Fruit fly (Drosophila melanogaster) Kc167 (cell line): Measurements from ENCODE around the gene CG42259.

Source experiments
- Myc ChIP-seq: fragments of >200 bp; optimal IDR thresholded peaks from 2 replicates; lab custom pipeline; 2017; ENCODE audit warnings: missing external identifiers
- insv ChIP-seq: fragments of >200 bp; optimal IDR thresholded peaks from 3 replicates; lab custom pipeline; 2018; ENCODE audit warnings: missing external identifiers
- psq ChIP-seq: fragments of >200 bp; optimal IDR thresholded peaks from 2 replicates; lab custom pipeline; 2017; ENCODE audit warnings: missing external identifiers
- ttk ChIP-seq: sonication (Bioruptor generic); optimal IDR thresholded peaks from 2 replicates; lab custom pipeline; 2017; ENCODE audit warnings: missing external identifiers

DNA sequence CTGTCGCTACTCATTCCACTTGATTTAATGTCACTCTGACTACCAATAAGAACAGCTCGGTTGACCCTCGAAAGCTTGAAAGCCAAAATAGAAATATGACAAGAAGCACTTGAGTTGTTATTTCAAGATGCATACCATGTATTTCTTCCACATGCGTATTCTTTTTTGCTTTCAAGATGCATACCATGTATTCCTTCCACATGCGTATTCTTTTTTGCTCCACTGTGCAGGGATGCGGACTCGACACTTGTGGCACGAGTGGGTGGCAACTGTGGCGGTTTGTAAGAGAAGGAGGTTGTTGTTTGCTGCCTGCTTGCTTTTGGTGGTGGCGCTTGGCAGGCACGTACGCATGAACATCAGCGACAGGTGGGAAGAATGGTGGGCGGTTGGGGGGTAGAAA is 39.8 kb upstream of the CG42259 start:
- TF ChIP-seq ttk (lab: Kevin White, UChicago) (no peak), insv (lab: Kevin White, UChicago) (no peak), Myc (lab: Kevin White, UChicago) (no peak), psq (lab: Kevin White, UChicago) (no peak)
